Fruit fly (Drosophila melanogaster) whole organism, prepupa: ENCODE measurements around the gene CG31391.

Experiments
- Blimp-1 ChIP-seq: fragments of 200-800 bp; sonication (Bioruptor generic); optimal IDR thresholded peaks from 3 replicates; lab custom pipeline; 2017; ENCODE audit warnings: missing biosample characterization, missing genetic modification characterization, mild to moderate bottlenecking, moderate library complexity, missing genetic modification reagents
- CG11294 ChIP-seq: fragments of 200-800 bp; sonication (Bioruptor generic); IDR thresholded peaks from 2 replicates; pipeline ENCODE4 v1.3.6; 2022; ENCODE audit warnings: missing biosample characterization, missing genetic modification characterization
- CG11902 ChIP-seq: fragments of 200-800 bp; sonication (Bioruptor generic); optimal IDR thresholded peaks from 3 replicates; lab custom pipeline; 2016; ENCODE audit warnings: missing biosample characterization, missing genetic modification characterization
- CG15336 ChIP-seq: fragments of 200-800 bp; sonication (Bioruptor generic); IDR thresholded peaks from 2 replicates; pipeline ENCODE4 v1.3.6; 2022; ENCODE audit warnings: missing biosample characterization, missing genetic modification characterization
- CG16779 ChIP-seq: fragments of 200-800 bp; sonication (Bioruptor generic); optimal IDR thresholded peaks from 3 replicates; lab custom pipeline; 2017; ENCODE audit warnings: missing biosample characterization, mild to moderate bottlenecking, missing genetic modification characterization
- CG3032 ChIP-seq: fragments of 200-800 bp; optimal IDR thresholded peaks from 2 replicates; lab custom pipeline; 2019; ENCODE audit warnings: missing biosample characterization, mild to moderate bottlenecking, missing genetic modification characterization, moderate library complexity
- CG31627 ChIP-seq: fragments of 200-800 bp; sonication (Bioruptor generic); optimal IDR thresholded peaks from 3 replicates; lab custom pipeline; 2016; ENCODE audit warnings: missing biosample characterization, missing genetic modification characterization
- CG32006 ChIP-seq: fragments of 200-800 bp; sonication (Bioruptor generic); optimal IDR thresholded peaks from 3 replicates; lab custom pipeline; 2017; ENCODE audit warnings: missing biosample characterization, mild to moderate bottlenecking, missing genetic modification characterization
- CG6163 ChIP-seq: fragments of 200-800 bp; sonication (Bioruptor generic); IDR thresholded peaks from 3 replicates; pipeline ENCODE4 v1.3.6; 2022; ENCODE audit warnings: missing biosample characterization, missing genetic modification characterization
- CG6276 ChIP-seq: fragments of 200-800 bp; sonication (Bioruptor generic); optimal IDR thresholded peaks from 2 replicates; lab custom pipeline; 2017; ENCODE audit warnings: missing biosample characterization, mild to moderate bottlenecking, missing genetic modification characterization
- CG6808 ChIP-seq: fragments of 200-800 bp; sonication (Bioruptor generic); optimal IDR thresholded peaks from 3 replicates; lab custom pipeline; 2017; ENCODE audit warnings: missing biosample characterization, missing genetic modification characterization, mild to moderate bottlenecking, moderate library complexity, missing genetic modification reagents
- CG6854 ChIP-seq: fragments of 200-800 bp; sonication (Bioruptor generic); optimal IDR thresholded peaks from 2 replicates; lab custom pipeline; 2017; ENCODE audit warnings: missing biosample characterization, mild to moderate bottlenecking, missing genetic modification characterization
- CG8119 ChIP-seq: fragments of 200-800 bp; sonication (Bioruptor generic); IDR thresholded peaks from 3 replicates; pipeline ENCODE4 v1.3.6; 2022; ENCODE audit warnings: missing biosample characterization, missing genetic modification characterization
- CG8319 ChIP-seq: fragments of 200-800 bp; sonication (Bioruptor generic); optimal IDR thresholded peaks from 3 replicates; lab custom pipeline; 2016; ENCODE audit warnings: missing biosample characterization, missing genetic modification characterization
- CG9139 ChIP-seq: fragments of 200-800 bp; sonication (Bioruptor generic); optimal IDR thresholded peaks from 3 replicates; lab custom pipeline; 2017; ENCODE audit warnings: missing biosample characterization, mild to moderate bottlenecking, missing genetic modification characterization
- Eip78C ChIP-seq: fragments of 200-800 bp; sonication (Bioruptor generic); peaks from one replicate; lab custom pipeline; 2016; ENCODE audit warnings: missing biosample characterization, missing genetic modification characterization
- Eip93F ChIP-seq: fragments of 200-800 bp; sonication (Bioruptor generic); optimal IDR thresholded peaks from 2 replicates; lab custom pipeline; 2016; ENCODE audit warnings: missing biosample characterization, mild to moderate bottlenecking, missing genetic modification characterization
- Ets21C ChIP-seq: fragments of 200-800 bp; sonication (Bioruptor generic); optimal IDR thresholded peaks from 3 replicates; lab custom pipeline; 2016; ENCODE audit warnings: missing biosample characterization, missing genetic modification characterization
- Hr38 ChIP-seq: sonication (Bioruptor generic); optimal IDR thresholded peaks from 2 replicates; lab custom pipeline; 2016; ENCODE audit warnings: missing biosample characterization, missing genetic modification characterization
- Hr39 ChIP-seq: fragments of 200-800 bp; sonication (Bioruptor generic); optimal IDR thresholded peaks from 2 replicates; lab custom pipeline; 2016; ENCODE audit warnings: missing biosample characterization, missing genetic modification characterization
- Hr4 ChIP-seq: fragments of 200-800 bp; sonication (Bioruptor generic); optimal IDR thresholded peaks from 3 replicates; lab custom pipeline; 2016; ENCODE audit warnings: missing biosample characterization, missing genetic modification characterization
- Lpt ChIP-seq: fragments of 200-800 bp; sonication (Bioruptor generic); optimal IDR thresholded peaks from 3 replicates; lab custom pipeline; 2016; ENCODE audit warnings: missing biosample characterization, missing genetic modification characterization
- Met ChIP-seq: fragments of 200-800 bp; sonication (Bioruptor generic); optimal IDR thresholded peaks from 3 replicates; lab custom pipeline; 2016; ENCODE audit warnings: missing biosample characterization, missing genetic modification characterization
- Sox102F ChIP-seq: fragments of 200-800 bp; sonication (Bioruptor generic); optimal IDR thresholded peaks from 2 replicates; lab custom pipeline; 2016; ENCODE audit warnings: missing biosample characterization, mild to moderate bottlenecking, missing genetic modification characterization
- Sox15 ChIP-seq: fragments of 200-800 bp; sonication (Bioruptor generic); optimal IDR thresholded peaks from 3 replicates; lab custom pipeline; 2016; ENCODE audit warnings: missing biosample characterization, missing genetic modification characterization
- acj6 ChIP-seq: fragments of 200-800 bp; sonication (Bioruptor generic); optimal IDR thresholded peaks from 3 replicates; lab custom pipeline; 2016; ENCODE audit warnings: missing biosample characterization, missing genetic modification characterization
- cyc ChIP-seq: fragments of 200-800 bp; sonication (Bioruptor generic); optimal IDR thresholded peaks from 3 replicates; lab custom pipeline; 2016; ENCODE audit warnings: missing biosample characterization, missing genetic modification characterization
- dsx ChIP-seq: fragments of 200-800 bp; optimal IDR thresholded peaks from 3 replicates; lab custom pipeline; 2019; ENCODE audit warnings: missing biosample characterization, mild to moderate bottlenecking, missing genetic modification characterization, moderate library complexity; ENCODE audit not compliant: poor library complexity, severe bottlenecking
- eg ChIP-seq: fragments of 200-800 bp; sonication (Bioruptor generic); IDR thresholded peaks from 3 replicates; pipeline ENCODE4 v1.3.6; 2022; ENCODE audit warnings: missing biosample characterization, missing genetic modification characterization
- esn ChIP-seq: fragments of 200-800 bp; sonication (Bioruptor generic); optimal IDR thresholded peaks from 2 replicates; lab custom pipeline; 2016; ENCODE audit warnings: missing biosample characterization, mild to moderate bottlenecking, missing genetic modification characterization, moderate library complexity
- fd59A ChIP-seq: fragments of 200-800 bp; sonication (Bioruptor generic); optimal IDR thresholded peaks from 2 replicates; lab custom pipeline; 2017; ENCODE audit warnings: missing biosample characterization, mild to moderate bottlenecking, missing genetic modification characterization, missing genetic modification reagents
- fd85E ChIP-seq: fragments of 200-800 bp; sonication (Bioruptor generic); optimal IDR thresholded peaks from 3 replicates; lab custom pipeline; 2016; ENCODE audit warnings: missing biosample characterization, missing genetic modification characterization
- fkh ChIP-seq: fragments of 200-800 bp; sonication (Bioruptor generic); optimal IDR thresholded peaks from 3 replicates; lab custom pipeline; 2017; ENCODE audit warnings: missing biosample characterization, mild to moderate bottlenecking, missing genetic modification characterization, moderate library complexity
- pdm3 ChIP-seq: fragments of 200-800 bp; sonication (Bioruptor generic); optimal IDR thresholded peaks from 3 replicates; lab custom pipeline; 2016; ENCODE audit warnings: missing biosample characterization, missing genetic modification characterization
- spab ChIP-seq: fragments of 200-800 bp; sonication (Bioruptor generic); optimal IDR thresholded peaks from 2 replicates; lab custom pipeline; 2017; ENCODE audit warnings: missing biosample characterization, mild to moderate bottlenecking, missing genetic modification characterization, missing genetic modification reagents
- ss ChIP-seq, 2 experiments: fragments of 200-800 bp; sonication (Bioruptor generic); optimal IDR thresholded peaks; 2 replicates in 1 of 2; 3 replicates in 1 of 2; lab custom pipeline; 2017 to 2018; ENCODE audit warnings: mild to moderate bottlenecking in 2 of 2, missing biosample characterization in 2 of 2, missing genetic modification characterization in 2 of 2, moderate library complexity in 1 of 2
- vri ChIP-seq: fragments of 200-800 bp; sonication (Bioruptor generic); optimal IDR thresholded peaks from 3 replicates; lab custom pipeline; 2016; ENCODE audit warnings: missing biosample characterization, mild to moderate bottlenecking, missing genetic modification characterization

The CG31391 gene

dm6 chr3R:10688835-10689234, 16.0 kb downstream of the CG31391 start:
- TF ChIP-seq CG6163 (peak; percentile 45; the same call in 1 of the 3 replicates), dsx (GFP tag; lab: Kevin White, UChicago) (no peak), CG6276 (peak; percentile 40), CG32006 (GFP tag; lab: Kevin White, UChicago) (peak; percentile 40), CG11902 (GFP tag; lab: Kevin White, UChicago) (no peak), CG8119 (GFP tag; lab: Robert Waterston, UW) (peak; percentile 50; the same call in 1 of the 3 replicates), Sox102F (GFP tag; lab: Kevin White, UChicago) (no peak), Hr4 (GFP tag; lab: Kevin White, UChicago) (peak; percentile 40), CG6808 (no peak), CG11294 (GFP tag; lab: Robert Waterston, UW) (peak; percentile 36; the same call in 1 of the 2 replicates), CG15336 (GFP tag; lab: Robert Waterston, UW) (peak; percentile 60), eg (GFP tag; lab: Robert Waterston, UW) (peak; percentile 71; the same call in 2 of the 3 replicates)

- peak; percentile 63; the same call in 1 of the 3 replicates for TF ChIP-seq eg (GFP tag; lab: Robert Waterston, UW)
- TF ChIP-seq Eip93F (GFP tag; lab: Kevin White, UChicago), result no peak
- no peak for TF ChIP-seq Met (GFP tag; lab: Kevin White, UChicago)
- peak; percentile 51 for TF ChIP-seq CG15336 (GFP tag; lab: Robert Waterston, UW)
- no peak for TF ChIP-seq Sox15 (GFP tag; lab: Kevin White, UChicago)
- TF ChIP-seq CG8119 (GFP tag; lab: Robert Waterston, UW), result peak; percentile 43; the same call in 1 of the 3 replicates
These were observed 16.7 kb downstream of the CG31391 start for dm6 chr3R:10688160-10688559.

DNA sequence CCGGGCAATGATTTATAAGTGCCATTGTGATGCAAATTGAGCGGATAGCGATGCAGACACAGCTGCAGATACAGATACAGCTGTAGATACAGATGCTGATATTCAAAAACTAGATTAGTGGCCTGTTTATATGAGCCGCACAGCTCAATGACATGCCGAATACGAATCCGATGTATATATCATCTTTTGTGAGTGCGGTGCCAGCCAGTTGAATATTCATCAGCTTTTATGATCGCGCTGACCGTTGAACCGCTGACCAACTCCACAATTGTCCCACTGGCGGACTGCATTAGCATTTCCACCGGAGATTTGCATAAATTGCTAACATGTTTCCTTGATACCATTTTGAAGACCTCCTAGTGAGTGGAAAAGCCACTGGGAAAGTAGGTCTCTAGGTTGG, 17.6 kb downstream of the CG31391 start:
- no peak for TF ChIP-seq CG32006 (GFP tag; lab: Kevin White, UChicago)
- no peak for TF ChIP-seq Blimp-1 (GFP tag; lab: Kevin White, UChicago)
- TF ChIP-seq CG9139 (GFP tag; lab: Kevin White, UChicago), result no peak
- TF ChIP-seq Hr39 (GFP tag; lab: Kevin White, UChicago), result no peak
- no peak for TF ChIP-seq CG31627
- TF ChIP-seq Hr38 (GFP tag; lab: Kevin White, UChicago), result no peak
- no peak for TF ChIP-seq CG6854 (GFP tag; lab: Kevin White, UChicago)
- no peak for TF ChIP-seq acj6
- no peak for TF ChIP-seq fkh (GFP tag; lab: Kevin White, UChicago)
- no peak for TF ChIP-seq esn
- no peak for TF ChIP-seq cyc (GFP tag; lab: Kevin White, UChicago)
- no peak for TF ChIP-seq CG6276
- TF ChIP-seq pdm3 (GFP tag; lab: Kevin White, UChicago), result no peak
- no peak for TF ChIP-seq dsx (GFP tag; lab: Kevin White, UChicago)
- TF ChIP-seq Ets21C (GFP tag; lab: Kevin White, UChicago), result no peak
- no peak for TF ChIP-seq fd85E (GFP tag; lab: Kevin White, UChicago)
- TF ChIP-seq fd59A (GFP tag; lab: Kevin White, UChicago), result no peak
- TF ChIP-seq CG16779 (tag; lab: Kevin White, UChicago), result no peak
- no peak for TF ChIP-seq CG3032 (tag; lab: Kevin White, UChicago)
- TF ChIP-seq CG8319, result no peak

DNA sequence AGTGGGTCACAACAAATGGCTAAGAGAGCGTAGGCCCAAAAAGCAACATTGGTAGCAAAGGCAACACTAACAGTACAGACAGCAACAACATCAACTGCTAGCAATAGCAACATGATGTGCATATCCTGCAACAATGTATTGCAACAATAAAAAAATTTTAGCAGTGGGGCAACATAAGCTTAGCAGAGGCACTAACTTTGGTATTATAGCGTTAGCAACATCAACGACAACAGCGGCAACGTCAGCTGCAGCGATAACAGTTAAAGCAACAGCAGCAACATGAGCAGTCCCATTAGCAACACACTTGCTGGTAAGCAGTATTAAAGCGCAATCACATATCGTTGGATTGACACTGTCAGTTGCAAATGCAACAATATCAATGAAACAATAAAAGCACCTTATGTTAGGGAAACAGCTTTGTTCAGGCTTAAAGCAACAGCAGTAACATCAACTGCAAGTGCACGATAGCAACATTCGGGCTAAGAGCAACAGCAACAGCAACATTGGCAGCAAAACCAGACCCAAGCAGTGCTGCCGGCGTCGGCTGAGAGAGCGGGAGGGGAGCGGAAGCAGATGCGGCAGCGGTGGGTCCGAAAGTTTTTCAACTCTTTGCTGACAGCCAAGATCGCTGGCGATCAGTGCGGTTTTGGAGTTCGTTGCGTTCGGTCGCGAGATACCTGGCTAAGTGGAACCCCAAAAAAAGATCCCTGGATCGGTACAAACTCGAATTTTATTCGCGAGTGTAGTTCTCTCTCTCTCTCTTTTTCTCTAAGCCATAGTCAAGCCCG, 18.4 kb downstream of the CG31391 start, which contains the start of gene Skel:
TSS of gene Skel (plus strand) at position 637 of the 788 bp plus-strand sequence.
- TF ChIP-seq Met (GFP tag; lab: Kevin White, UChicago) (no peak), Lpt (GFP tag; lab: Kevin White, UChicago) (peak; percentile 25), spab (GFP tag; lab: Kevin White, UChicago) (no peak), dsx (GFP tag; lab: Kevin White, UChicago) (peak; percentile 98), CG6854 (GFP tag; lab: Kevin White, UChicago) (no peak), vri (GFP tag; lab: Kevin White, UChicago) (no peak), esn (peak; percentile 13), Eip78C (GFP tag; lab: Kevin White, UChicago) (peak; percentile 50), ss (GFP tag; optimal IDR thresholded peaks at IDR 0.05; lab: Kevin White, UChicago) (peak in 1 of 2 experiments; percentile 18), eg (GFP tag; lab: Robert Waterston, UW) (peak; percentile 61; the same call in 2 of the 3 replicates), CG16779 (tag; lab: Kevin White, UChicago) (peak; percentile 8)
